Worm (Caenorhabditis elegans): ENCODE data around the gene C02E7.8.

- no peak for TF ChIP-seq him-1 (tag; optimal IDR thresholded peaks at IDR 0.05)
- TF ChIP-seq W03F9.2 (tag; optimal IDR thresholded peaks at IDR 0.05): no peak
Measured at ce11 chrV:4918091-4918624, 2.4 kb downstream of the C02E7.8 start, which contains the start of gene C02E7.7.
